Worm (Caenorhabditis elegans) whole organism, L2 larva: ENCODE data around the gene B0563.10.
A peak's percentile ranks its signal among the peaks of the same experiment; 100 is the strongest.

ENCODE experiments used
- aly-2 ChIP-seq: fragments of 150-350 bp; optimal IDR thresholded peaks from 2 replicates; lab custom pipeline; 2014; ENCODE audit warnings: missing biosample characterization, missing genetic modification characterization
- lin-39 ChIP-seq: fragments of 150-350 bp; optimal IDR thresholded peaks from 2 replicates; lab custom pipeline; 2014; ENCODE audit warnings: missing biosample characterization, missing genetic modification reagents, missing genetic modification characterization
- nhr-11 ChIP-seq: fragments of 150-350 bp; optimal IDR thresholded peaks from 2 replicates; lab custom pipeline; 2014; ENCODE audit warnings: missing biosample characterization, missing genetic modification characterization
- nhr-21 ChIP-seq: fragments of 150-350 bp; optimal IDR thresholded peaks from 2 replicates; lab custom pipeline; 2014; ENCODE audit warnings: missing biosample characterization, missing genetic modification characterization
- nhr-237 ChIP-seq: fragments of 150-350 bp; optimal IDR thresholded peaks from 2 replicates; lab custom pipeline; 2014; ENCODE audit warnings: missing biosample characterization, missing genetic modification characterization
- nhr-6 ChIP-seq: fragments of 150-350 bp; optimal IDR thresholded peaks from 2 replicates; lab custom pipeline; 2014; ENCODE audit warnings: missing biosample characterization, missing genetic modification characterization
- skn-1 ChIP-seq: sonication (generic microtip); optimal IDR thresholded peaks from 2 replicates; lab custom pipeline; 2017; ENCODE audit warnings: missing biosample characterization, missing genetic modification characterization
- unc-62 ChIP-seq: fragments of 150-350 bp; optimal IDR thresholded peaks from 2 replicates; lab custom pipeline; 2014; ENCODE audit warnings: missing biosample characterization, missing genetic modification reagents, missing genetic modification characterization

DNA sequence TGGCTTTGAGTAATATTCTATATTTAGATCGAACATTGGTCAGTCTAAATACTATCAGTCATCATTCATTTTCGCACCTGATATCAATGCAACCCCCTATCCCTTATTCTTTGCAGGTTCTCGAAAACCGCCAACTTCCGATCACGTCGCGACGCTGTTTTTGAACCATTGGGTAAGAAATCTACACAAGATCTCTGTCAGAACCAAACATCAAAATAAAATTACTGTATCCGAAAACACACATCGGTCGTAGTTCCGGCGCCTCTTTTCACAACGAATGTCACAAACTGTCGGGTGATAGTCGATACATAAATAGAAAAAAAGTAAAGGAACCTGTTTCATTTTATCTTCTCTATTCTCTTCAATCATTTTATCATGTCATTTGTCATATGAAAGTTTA lies 20.1 kb downstream of the B0563.10 start:
- TF ChIP-seq nhr-21 (tag; lab: Kevin White, UChicago) (peak; percentile 62), lin-39 (tag; lab: Kevin White, UChicago) (no peak), nhr-6 (tag; lab: Kevin White, UChicago) (no peak), nhr-11 (no peak), skn-1 (tag; lab: Kevin White, UChicago) (no peak), unc-62 (GFP tag; lab: Kevin White, UChicago) (no peak), nhr-237 (tag; lab: Kevin White, UChicago) (no peak), aly-2 (tag; lab: Kevin White, UChicago) (no peak)
